Worm (Caenorhabditis elegans): ENCODE data around the gene rod-1.

ce11 chrIV:7465857-7466256 is 12.4 kb upstream of the rod-1 start, which contains the start of gene F13B6.3:
- TF ChIP-seq hlh-30 (tag; optimal IDR thresholded peaks at IDR 0.05; ENCODE audit: insufficient read depth) (no peak), ama-1 (optimal IDR thresholded peaks at IDR 0.05) (no peak), dmd-4 (tag; optimal IDR thresholded peaks at IDR 0.05; ENCODE audit: borderline replicate concordance) (no peak), ceh-9 (tag; optimal IDR thresholded peaks at IDR 0.05) (no peak), F13H6.1 (tag; optimal IDR thresholded peaks at IDR 0.05) (no peak), lin-11 (tag; optimal IDR thresholded peaks at IDR 0.05) (no peak)
